Worm (Caenorhabditis elegans) whole organism, L3 larva: ENCODE data around the gene alg-4.

ENCODE experiments used
- ZK546.5 ChIP-seq: sonication (generic microtip); optimal IDR thresholded peaks from 2 replicates; lab custom pipeline; 2017; ENCODE audit warnings: missing biosample characterization, missing genetic modification characterization
- egl-27 ChIP-seq: sonication (generic microtip); optimal IDR thresholded peaks from 4 replicates; lab custom pipeline; 2017; ENCODE audit warnings: missing biosample characterization, missing genetic modification reagents, missing genetic modification characterization
- nhr-11 ChIP-seq: fragments of 150-350 bp; optimal IDR thresholded peaks from 2 replicates; lab custom pipeline; 2014; ENCODE audit warnings: missing biosample characterization, missing genetic modification characterization
- nhr-12 ChIP-seq: fragments of 150-350 bp; optimal IDR thresholded peaks from 2 replicates; lab custom pipeline; 2014; ENCODE audit warnings: missing biosample characterization, missing genetic modification characterization
- nhr-237 ChIP-seq: fragments of 150-350 bp; optimal IDR thresholded peaks from 2 replicates; lab custom pipeline; 2014; ENCODE audit warnings: missing biosample characterization, missing genetic modification characterization
- nhr-67 ChIP-seq: fragments of 150-350 bp; optimal IDR thresholded peaks from 2 replicates; lab custom pipeline; 2014; ENCODE audit warnings: missing biosample characterization, missing genetic modification characterization
- unc-62 ChIP-seq: fragments of 150-350 bp; sonication (generic microtip); optimal IDR thresholded peaks from 4 replicates; lab custom pipeline; 2014; ENCODE audit warnings: missing biosample characterization, missing genetic modification reagents, missing genetic modification characterization
- ztf-4 ChIP-seq: fragments of 150-350 bp; optimal IDR thresholded peaks from 2 replicates; lab custom pipeline; 2014; ENCODE audit warnings: missing biosample characterization, missing genetic modification characterization

DNA sequence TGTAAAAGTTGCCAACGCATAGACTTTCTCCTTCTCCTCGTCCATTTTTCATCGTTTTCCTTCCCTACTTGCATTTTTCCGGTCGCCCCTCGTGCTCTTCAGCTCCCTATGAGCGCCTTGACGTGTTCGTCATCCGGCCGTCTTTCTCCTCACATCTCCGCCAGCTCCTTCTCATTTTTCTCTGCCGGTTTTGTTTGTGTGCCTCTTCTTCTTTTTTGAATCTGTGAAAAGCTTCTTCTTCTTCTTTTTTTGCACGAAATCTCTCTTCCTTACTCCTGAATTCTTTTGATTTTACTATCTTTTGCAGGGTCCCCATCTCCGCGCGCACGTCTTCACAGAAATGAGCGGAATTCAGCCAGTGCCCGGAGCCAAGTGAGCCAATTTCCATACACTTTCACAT is 39.7 kb downstream of the alg-4 start, which contains the start of gene K11H3.3:
- TF ChIP-seq nhr-12 (tag; lab: Kevin White, UChicago): no peak
- TF ChIP-seq nhr-11 (tag; lab: Kevin White, UChicago): no peak
- TF ChIP-seq unc-62 (GFP tag; lab: Kevin White, UChicago): no peak
- TF ChIP-seq nhr-67 (tag; lab: Kevin White, UChicago): no peak
- TF ChIP-seq egl-27 (tag; lab: Kevin White, UChicago): no peak
- no peak for TF ChIP-seq nhr-237 (tag; lab: Kevin White, UChicago)
- no peak for TF ChIP-seq ztf-4 (tag; lab: Kevin White, UChicago)
- TF ChIP-seq ZK546.5 (tag; lab: Kevin White, UChicago): no peak
